Worm (Caenorhabditis elegans): ENCODE measurements around the gene fat-2.
A peak's percentile ranks its signal among the peaks of the same experiment; 100 is the strongest.

Gene fat-2

ce11 chrIV:13323823-13324359 is at the start of gene fat-2:
fat-2 (plus strand) TSS chrIV:13323873.
- TF ChIP-seq mdt-29 (GFP tag; IDR thresholded peaks at IDR 0.05): no peak; the same call in 1 of the 2 replicates
- no peak for TF ChIP-seq mxl-3 (GFP tag; optimal IDR thresholded peaks at IDR 0.05)
- TF ChIP-seq lim-7 (GFP tag; IDR thresholded peaks at IDR 0.05): 0 out of 2 replicates have a peak, but pooled peaks have one; percentile 2
- no peak for TF ChIP-seq F10B5.3 (tag; optimal IDR thresholded peaks at IDR 0.05)
- no peak for TF ChIP-seq vab-7 (GFP tag; IDR thresholded peaks at IDR 0.05)
- no peak for TF ChIP-seq tag-97 (GFP tag; IDR thresholded peaks at IDR 0.05)
- peak in 1 of 2 experiments; percentile 92 for TF ChIP-seq unc-62 (GFP tag; optimal IDR thresholded peaks at IDR 0.05 in 1 of 2)
- TF ChIP-seq unc-62 (tag; optimal IDR thresholded peaks at IDR 0.05): no peak
- no peak for TF ChIP-seq D1046.2 (GFP tag; IDR thresholded peaks at IDR 0.05)
- TF ChIP-seq F37D6.2 (tag; optimal IDR thresholded peaks at IDR 0.05): no peak
- TF ChIP-seq F44E2.7 (GFP tag; IDR thresholded peaks at IDR 0.05): no peak
- no peak for TF ChIP-seq ZK337.2 (GFP tag; IDR thresholded peaks at IDR 0.05)
- no peak for TF ChIP-seq lin-15B (tag; optimal IDR thresholded peaks at IDR 0.05)
- no peak for TF ChIP-seq mes-2 (tag; optimal IDR thresholded peaks at IDR 0.05; ENCODE audit: poor library complexity, severe bottlenecking)

- no peak for TF ChIP-seq Y105C5A.15 (GFP tag; IDR thresholded peaks at IDR 0.05)
- no peak for TF ChIP-seq ceh-44 (GFP tag; IDR thresholded peaks at IDR 0.05)
- TF ChIP-seq unc-62 (GFP tag; optimal IDR thresholded peaks at IDR 0.05 in 1 of 2): peak in 1 of 2 experiments; percentile 22
- no peak for TF ChIP-seq unc-62 (tag; optimal IDR thresholded peaks at IDR 0.05)
Measured at ce11 chrIV:13282778-13283177, 40.9 kb upstream of the fat-2 start, which contains the start of gene cpsf-3. cpsf-3 (minus strand) TSS chrIV:13282878.

- TF ChIP-seq lin-38 (GFP tag; IDR thresholded peaks at IDR 0.05) (peak; percentile 37; the same call in 1 of the 2 replicates), dve-1 (tag; optimal IDR thresholded peaks at IDR 0.05; ENCODE audit: insufficient read depth) (peak; percentile 8), spr-1 (tag; optimal IDR thresholded peaks at IDR 0.05) (no peak), mep-1 (tag; optimal IDR thresholded peaks at IDR 0.05) (peak; percentile 11), hif-1 (tag; optimal IDR thresholded peaks at IDR 0.05) (peak in 1 of 2 experiments; percentile 64), pha-4 (GFP tag; IDR thresholded peaks at IDR 0.05) (no peak), pha-4 (tag; optimal IDR thresholded peaks at IDR 0.05) (no peak), aha-1 (tag) (peak; percentile 31), dpl-1 (GFP tag; optimal IDR thresholded peaks at IDR 0.05) (peak; percentile 44), egl-27 (tag; optimal IDR thresholded peaks at IDR 0.05) (no peak), lsy-2 (tag; optimal IDR thresholded peaks at IDR 0.05) (peak in 1 of 2 experiments; percentile 45), daf-19 (GFP tag; conservative IDR thresholded peaks at IDR 0.05) (no peak), mes-2 (tag; optimal IDR thresholded peaks at IDR 0.05; ENCODE audit: poor library complexity, severe bottlenecking) (peak; percentile 90)
Measured at ce11 chrIV:13289321-13289720, 34.4 kb upstream of the fat-2 start, which contains the start of gene Y67H2A.10. Y67H2A.10 (minus strand) TSS chrIV:13289504.

ce11 chrIV:13290239-13290638 is 33.4 kb upstream of the fat-2 start:
- TF ChIP-seq snpc-1.2 (GFP tag; IDR thresholded peaks at IDR 0.05): 0 out of 2 replicates have a peak, but pooled peaks have one; percentile 7
- TF ChIP-seq madf-5 (GFP tag; IDR thresholded peaks at IDR 0.05): no peak

ce11 chrIV:13297746-13298145 is 25.9 kb upstream of the fat-2 start, which contains the start of the genes Y67H2A.2 and micu-1:
Y67H2A.2 (minus strand) TSS chrIV:13297819.
micu-1 (plus strand) TSS chrIV:13297926.
- TF ChIP-seq ceh-32 (tag; optimal IDR thresholded peaks at IDR 0.05; ENCODE audit: poor library complexity) (no peak), lsy-2 (tag; optimal IDR thresholded peaks at IDR 0.05) (peak; percentile 38 to 73), saeg-2 (GFP tag; IDR thresholded peaks at IDR 0.05) (no peak), aha-1 (tag) (peak; percentile 98), ztf-7 (tag; optimal IDR thresholded peaks at IDR 0.05) (peak; percentile 85), dmd-6 (GFP tag; IDR thresholded peaks at IDR 0.05) (peak; percentile 57), pha-4 (GFP tag; IDR thresholded peaks at IDR 0.05) (no peak), pha-4 (tag; optimal IDR thresholded peaks at IDR 0.05) (no peak), F26F4.8 (GFP tag; conservative IDR thresholded peaks at IDR 0.05) (no peak), unc-39 (tag; optimal IDR thresholded peaks at IDR 0.05) (no peak), ctbp-1 (GFP tag; IDR thresholded peaks at IDR 0.05) (0 out of 2 replicates have a peak, but pooled peaks have one; percentile 42), spr-3 (GFP tag; optimal IDR thresholded peaks at IDR 0.05) (peak; percentile 41), ZK337.2 (GFP tag; IDR thresholded peaks at IDR 0.05) (no peak), lin-38 (GFP tag; IDR thresholded peaks at IDR 0.05) (peak; percentile 99), nhr-10 (tag; optimal IDR thresholded peaks at IDR 0.05) (no peak), nhr-76 (tag; optimal IDR thresholded peaks at IDR 0.05) (no peak), nhr-77 (tag; optimal IDR thresholded peaks at IDR 0.05) (peak; percentile 18), dmd-9 (GFP tag; IDR thresholded peaks at IDR 0.05) (no peak), lir-3 (tag; optimal IDR thresholded peaks at IDR 0.05) (no peak), madf-9 (GFP tag; conservative IDR thresholded peaks at IDR 0.05) (no peak)

All from whole organism, L4 larva.